Worm (Caenorhabditis elegans): ENCODE data around the gene cwp-2.

The cwp-2 gene

DNA sequence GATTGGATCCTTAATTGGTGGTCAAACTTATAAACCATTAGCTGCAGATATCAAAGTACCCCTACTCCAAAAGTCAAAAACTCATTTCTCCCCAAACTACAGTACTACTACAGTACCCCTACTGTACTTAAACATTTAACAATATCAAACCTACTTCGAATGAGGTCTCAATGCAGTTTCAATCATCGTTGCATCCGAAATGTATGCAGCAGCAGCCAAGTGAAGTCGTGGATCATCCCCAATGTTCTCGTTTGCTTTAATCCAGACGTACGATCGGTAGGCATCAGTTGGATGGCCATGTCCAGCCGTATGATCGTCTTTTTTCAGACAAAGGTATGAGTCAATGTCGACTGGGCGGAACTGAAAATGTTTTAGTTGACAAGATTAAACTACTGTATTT is 15.1 kb upstream of the cwp-2 start:
- no peak for TF ChIP-seq T23F11.4 (GFP tag; optimal IDR thresholded peaks at IDR 0.05)
- no peak for TF ChIP-seq dve-1 (tag; optimal IDR thresholded peaks at IDR 0.05)
- no peak for TF ChIP-seq ceh-24 (tag; optimal IDR thresholded peaks at IDR 0.05)
- no peak for TF ChIP-seq sdc-2 (tag; optimal IDR thresholded peaks at IDR 0.05)
- no peak for TF ChIP-seq pha-2 (tag; optimal IDR thresholded peaks at IDR 0.05)
- no peak for TF ChIP-seq sox-2 (GFP tag; IDR thresholded peaks at IDR 0.05)
- no peak for TF ChIP-seq lin-11 (tag; optimal IDR thresholded peaks at IDR 0.05)
- no peak for TF ChIP-seq pros-1 (tag; optimal IDR thresholded peaks at IDR 0.05)
- no peak for TF ChIP-seq ceh-48 (tag; optimal IDR thresholded peaks at IDR 0.05)
- TF ChIP-seq mec-3 (tag; optimal IDR thresholded peaks at IDR 0.05; ENCODE audit: borderline replicate concordance): no peak
- no peak for TF ChIP-seq elt-4 (tag; optimal IDR thresholded peaks at IDR 0.05)

DNA sequence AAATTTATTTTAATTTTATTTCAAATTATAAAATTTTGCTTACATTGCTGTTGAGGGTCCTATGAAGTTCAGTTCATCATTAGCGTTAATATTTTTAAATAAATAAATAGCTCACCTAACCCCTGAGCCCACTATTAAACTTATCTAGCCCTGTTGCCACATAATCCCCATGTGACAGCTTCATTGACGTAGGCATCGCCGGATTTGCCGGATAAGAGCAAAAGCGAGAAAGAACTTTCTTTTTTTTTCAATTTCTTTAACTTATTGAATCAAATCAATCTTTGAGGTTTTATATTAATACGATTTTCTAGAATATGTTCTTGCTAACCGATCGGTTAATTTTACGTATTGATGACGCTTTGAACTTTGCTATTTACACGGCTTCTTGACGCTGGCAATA is 9.5 kb upstream of the cwp-2 start:
- no peak for TF ChIP-seq npax-4 (tag; optimal IDR thresholded peaks at IDR 0.05)
- TF ChIP-seq sox-2 (GFP tag; IDR thresholded peaks at IDR 0.05): no peak
- TF ChIP-seq hlh-15 (tag; optimal IDR thresholded peaks at IDR 0.05): no peak
- no peak for TF ChIP-seq odd-2 (tag; optimal IDR thresholded peaks at IDR 0.05)
- no peak for TF ChIP-seq fkh-10 (GFP tag; optimal IDR thresholded peaks at IDR 0.05)
- TF ChIP-seq tbx-7 (tag; optimal IDR thresholded peaks at IDR 0.05): no peak
- TF ChIP-seq fax-1 (tag; optimal IDR thresholded peaks at IDR 0.05): no peak
- no peak for TF ChIP-seq hlh-8 (tag; optimal IDR thresholded peaks at IDR 0.05)
- no peak for TF ChIP-seq dmd-4 (tag; optimal IDR thresholded peaks at IDR 0.05; ENCODE audit: borderline replicate concordance)
- TF ChIP-seq elt-4 (tag; optimal IDR thresholded peaks at IDR 0.05): no peak
- no peak for TF ChIP-seq pros-1 (tag; optimal IDR thresholded peaks at IDR 0.05)
- TF ChIP-seq tbx-2 (tag; optimal IDR thresholded peaks at IDR 0.05): no peak
- TF ChIP-seq eyg-1 (tag; optimal IDR thresholded peaks at IDR 0.05): no peak
- TF ChIP-seq pqm-1 (tag; optimal IDR thresholded peaks at IDR 0.05): no peak
- no peak for TF ChIP-seq ets-4 (tag; optimal IDR thresholded peaks at IDR 0.05)

DNA sequence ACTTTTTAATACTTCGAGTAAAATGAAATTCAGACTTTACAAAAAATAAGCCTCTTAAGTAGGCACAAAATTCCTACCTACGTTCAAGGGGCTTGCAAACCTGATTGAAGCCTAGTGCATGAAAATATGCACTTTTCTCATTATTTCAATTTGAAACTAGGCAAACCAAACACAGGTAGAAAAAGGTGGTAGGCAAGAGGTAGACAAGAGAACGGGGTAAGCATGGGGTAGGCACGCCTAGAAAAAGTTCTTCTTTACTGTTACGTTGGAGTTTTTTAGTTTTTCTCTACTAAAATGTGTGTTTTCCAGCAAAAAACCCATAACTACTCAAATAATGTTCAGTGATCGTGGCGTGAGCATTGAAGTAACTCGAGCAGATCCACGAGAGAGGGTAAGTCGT is 8.7 kb upstream of the cwp-2 start, which contains the start of gene nex-4:
Gene nex-4, plus strand, starts transcription at position 301 of the 400 bp plus-strand sequence.
- TF ChIP-seq dmd-4 (tag; optimal IDR thresholded peaks at IDR 0.05; ENCODE audit: borderline replicate concordance) (no peak), sox-4 (tag; optimal IDR thresholded peaks at IDR 0.05) (no peak), rnt-1 (tag; optimal IDR thresholded peaks at IDR 0.05) (no peak), elt-4 (tag; optimal IDR thresholded peaks at IDR 0.05) (no peak), lin-11 (tag; optimal IDR thresholded peaks at IDR 0.05) (no peak), dve-1 (tag; optimal IDR thresholded peaks at IDR 0.05) (no peak), che-1 (tag; optimal IDR thresholded peaks at IDR 0.05) (no peak), ahr-1 (tag; optimal IDR thresholded peaks at IDR 0.05) (no peak), ceh-6 (GFP tag; optimal IDR thresholded peaks at IDR 0.05) (no peak), ets-4 (tag; optimal IDR thresholded peaks at IDR 0.05) (no peak), pha-2 (tag; optimal IDR thresholded peaks at IDR 0.05) (no peak)

DNA sequence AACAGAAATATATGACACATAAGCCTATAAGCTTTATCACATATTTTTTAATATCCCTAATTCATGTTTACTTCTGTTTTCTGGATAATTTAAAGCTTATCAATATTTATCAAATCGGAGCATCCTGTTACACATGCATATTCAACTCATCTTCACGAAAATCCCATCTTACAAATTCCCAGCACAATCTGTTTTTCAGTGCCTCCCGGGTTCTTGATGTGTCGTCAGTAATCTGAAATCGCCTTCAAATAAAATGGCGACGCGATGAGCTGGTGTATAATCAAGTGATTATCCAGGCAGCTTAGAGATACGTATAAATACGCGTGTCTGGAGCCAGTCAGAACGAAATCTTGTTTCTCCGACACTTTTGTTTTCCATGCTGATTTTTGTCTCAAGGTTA is 8.0 kb upstream of the cwp-2 start:
- TF ChIP-seq pag-3 (tag; optimal IDR thresholded peaks at IDR 0.05; ENCODE audit: borderline replicate concordance) (no peak), madf-2 (tag; optimal IDR thresholded peaks at IDR 0.05) (no peak), fax-1 (tag; optimal IDR thresholded peaks at IDR 0.05) (no peak), ceh-18 (tag; optimal IDR thresholded peaks at IDR 0.05) (no peak), ama-1 (optimal IDR thresholded peaks at IDR 0.05) (no peak)

DNA sequence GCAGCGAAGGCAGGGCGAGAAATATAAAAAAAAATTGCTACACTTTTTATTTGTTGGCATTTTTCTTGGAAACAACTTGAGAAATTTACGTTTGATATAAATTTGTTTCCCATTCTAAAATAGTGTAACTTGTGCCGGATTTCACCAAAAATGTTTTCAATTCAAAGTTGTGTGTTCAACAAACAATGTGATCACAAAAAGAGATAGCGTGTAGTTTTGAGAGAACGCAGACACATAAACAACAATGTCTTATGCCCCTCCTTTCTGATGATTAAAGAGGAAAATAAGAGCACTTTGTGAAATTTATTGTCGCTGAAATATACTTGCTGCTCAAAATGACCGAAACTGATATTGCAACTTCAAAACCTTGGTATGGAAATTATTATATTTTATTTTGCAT is 5.0 kb upstream of the cwp-2 start, which contains the start of gene abhd-5.1:
Gene abhd-5.1, plus strand, starts transcription at position 230 of the 400 bp plus-strand sequence.
- no peak for TF ChIP-seq hlh-15 (tag; optimal IDR thresholded peaks at IDR 0.05)
- TF ChIP-seq pqm-1 (tag; optimal IDR thresholded peaks at IDR 0.05): no peak
- no peak for TF ChIP-seq ceh-22 (tag; optimal IDR thresholded peaks at IDR 0.05)
- TF ChIP-seq pag-3 (tag; optimal IDR thresholded peaks at IDR 0.05; ENCODE audit: borderline replicate concordance): no peak
- no peak for TF ChIP-seq dmd-4 (tag; optimal IDR thresholded peaks at IDR 0.05; ENCODE audit: borderline replicate concordance)
- no peak for TF ChIP-seq rnt-1 (tag; optimal IDR thresholded peaks at IDR 0.05)

All from whole organism, late embryonic.